Fruit fly (Drosophila melanogaster) whole organism, embryonic: ENCODE measurements around the gene CG43175.
A peak's percentile ranks its signal among the peaks of the same experiment; 100 is the strongest.

Source experiments
- Adf1 ChIP-seq: fragments of 200-800 bp; sonication (Bioruptor generic); IDR thresholded peaks from 2 replicates; pipeline ENCODE4 v1.3.6; 2022; ENCODE audit warnings: missing biosample characterization, missing genetic modification characterization
- Bdp1 ChIP-seq: fragments of 200-800 bp; sonication (Bioruptor generic); optimal IDR thresholded peaks from 3 replicates; lab custom pipeline; 2016; ENCODE audit warnings: missing biosample characterization, missing genetic modification characterization
- Bgb ChIP-seq: fragments of 200-800 bp; sonication (Bioruptor generic); IDR thresholded peaks from 2 replicates; pipeline ENCODE4 v1.3.6; 2022; ENCODE audit warnings: missing biosample characterization, missing genetic modification characterization; ENCODE audit not compliant: partially characterized antibody
- C15 ChIP-seq: fragments of 200-800 bp; sonication (Bioruptor generic); IDR thresholded peaks from 3 replicates; pipeline ENCODE4 v1.3.6; 2022; ENCODE audit warnings: missing biosample characterization, missing genetic modification characterization
- CG12104 ChIP-seq: fragments of 200-800 bp; sonication (Bioruptor generic); optimal IDR thresholded peaks from 3 replicates; lab custom pipeline; 2016; ENCODE audit warnings: missing biosample characterization, missing genetic modification characterization
- CG13123 ChIP-seq: fragments of 200-800 bp; sonication (Bioruptor generic); optimal IDR thresholded peaks from 2 replicates; lab custom pipeline; 2016; ENCODE audit warnings: missing biosample characterization, missing genetic modification characterization
- CG13894 ChIP-seq: fragments of 200-800 bp; sonication (Bioruptor generic); optimal IDR thresholded peaks from 3 replicates; lab custom pipeline; 2018; ENCODE audit warnings: missing biosample characterization, mild to moderate bottlenecking, missing genetic modification characterization, moderate library complexity
- CG14860 ChIP-seq: fragments of 200-800 bp; sonication (Bioruptor generic); IDR thresholded peaks from 3 replicates; pipeline ENCODE4 v1.3.6; 2022; ENCODE audit warnings: missing biosample characterization, missing genetic modification characterization; ENCODE audit not compliant: partially characterized antibody
- CG16813 ChIP-seq: fragments of 200-800 bp; sonication (Bioruptor generic); IDR thresholded peaks from 3 replicates; pipeline ENCODE4 v1.3.6; 2022; ENCODE audit warnings: missing biosample characterization, missing genetic modification characterization; ENCODE audit not compliant: partially characterized antibody
- CG17385 ChIP-seq: fragments of 200-800 bp; sonication (Bioruptor generic); optimal IDR thresholded peaks from 3 replicates; lab custom pipeline; 2018; ENCODE audit warnings: missing biosample characterization, mild to moderate bottlenecking, missing genetic modification characterization
- CG2120 ChIP-seq: fragments of 200-800 bp; sonication (Bioruptor generic); optimal IDR thresholded peaks from 3 replicates; lab custom pipeline; 2016; ENCODE audit warnings: missing biosample characterization, missing genetic modification characterization
- CG2199 ChIP-seq: fragments of 200-800 bp; sonication (Bioruptor generic); IDR thresholded peaks from 3 replicates; pipeline ENCODE4 v1.3.6; 2022; ENCODE audit warnings: missing biosample characterization, missing genetic modification characterization
- CG32532 ChIP-seq: fragments of 200-800 bp; sonication (Bioruptor generic); IDR thresholded peaks from 2 replicates; pipeline ENCODE4 v1.3.6; 2022; ENCODE audit warnings: missing biosample characterization, missing genetic modification characterization
- CG34422 ChIP-seq: fragments of 200-800 bp; sonication (Bioruptor generic); IDR thresholded peaks from 3 replicates; pipeline ENCODE4 v1.3.6; 2022; ENCODE audit warnings: missing biosample characterization, missing genetic modification characterization
- CG42726 ChIP-seq: fragments of 200-800 bp; sonication (Bioruptor generic); IDR thresholded peaks from 2 replicates; pipeline ENCODE4 v1.3.6; 2022; ENCODE audit warnings: missing biosample characterization, missing genetic modification characterization; ENCODE audit not compliant: partially characterized antibody
- CG6791 ChIP-seq: fragments of 200-800 bp; sonication (Bioruptor generic); IDR thresholded peaks from 3 replicates; pipeline ENCODE4 v1.3.6; 2022; ENCODE audit warnings: missing biosample characterization, missing genetic modification characterization; ENCODE audit not compliant: partially characterized antibody
- CG7928 ChIP-seq: fragments of 200-800 bp; sonication (Bioruptor generic); optimal IDR thresholded peaks from 2 replicates; lab custom pipeline; 2017; ENCODE audit warnings: missing biosample characterization, mild to moderate bottlenecking, missing genetic modification characterization
- CG7963 ChIP-seq: fragments of 200-800 bp; sonication (Bioruptor generic); IDR thresholded peaks from 3 replicates; pipeline ENCODE4 v1.3.6; 2022; ENCODE audit warnings: missing biosample characterization, missing genetic modification characterization; ENCODE audit not compliant: partially characterized antibody
- CG8290 ChIP-seq, 3 experiments: fragments of 200-800 bp; sonication (Bioruptor generic); optimal IDR thresholded peaks; 2 replicates each; lab custom pipeline; 2016 to 2019; ENCODE audit warnings: missing biosample characterization in 3 of 3, missing genetic modification characterization in 3 of 3, mild to moderate bottlenecking in 2 of 3, moderate library complexity in 1 of 3
- Ets65A ChIP-seq: fragments of 200-800 bp; sonication (Bioruptor generic); peaks from one replicate; lab custom pipeline; 2016; ENCODE audit warnings: missing biosample characterization, missing genetic modification characterization
- HLH4C ChIP-seq: fragments of 200-800 bp; sonication (Bioruptor generic); IDR thresholded peaks from 3 replicates; pipeline ENCODE4 v1.3.6; 2022; ENCODE audit warnings: missing biosample characterization, missing genetic modification characterization; ENCODE audit not compliant: partially characterized antibody
- Hey ChIP-seq: fragments of 200-800 bp; sonication (Bioruptor generic); optimal IDR thresholded peaks from 3 replicates; lab custom pipeline; 2018; ENCODE audit warnings: missing biosample characterization, mild to moderate bottlenecking, missing genetic modification characterization
- Med ChIP-seq: fragments of 200-800 bp; sonication (Bioruptor generic); peaks from one replicate; lab custom pipeline; 2016; ENCODE audit warnings: missing biosample characterization, missing genetic modification characterization, mild to moderate bottlenecking, inconsistent platforms, moderate library complexity
- Myb ChIP-seq: fragments of 200-800 bp; sonication (Bioruptor generic); optimal IDR thresholded peaks from 2 replicates; lab custom pipeline; 2016; ENCODE audit warnings: missing biosample characterization, missing genetic modification characterization
- NC2β ChIP-seq: fragments of 200-800 bp; sonication (Bioruptor generic); optimal IDR thresholded peaks from 2 replicates; lab custom pipeline; 2016; ENCODE audit warnings: missing biosample characterization, missing genetic modification characterization
- Opbp ChIP-seq: fragments of 200-800 bp; sonication (Bioruptor generic); IDR thresholded peaks from 3 replicates; pipeline ENCODE4 v1.3.6; 2022; ENCODE audit warnings: missing biosample characterization, missing genetic modification characterization; ENCODE audit not compliant: partially characterized antibody
- Ptx1 ChIP-seq: fragments of 200-800 bp; sonication (Bioruptor generic); IDR thresholded peaks from 2 replicates; pipeline ENCODE4 v1.3.6; 2022; ENCODE audit warnings: missing biosample characterization, missing genetic modification characterization
- Side ChIP-seq: fragments of 200-800 bp; sonication (Bioruptor generic); optimal IDR thresholded peaks from 2 replicates; lab custom pipeline; 2016; ENCODE audit warnings: missing biosample characterization, missing genetic modification characterization
- Sin3A ChIP-seq: fragments of >200 bp; optimal IDR thresholded peaks from 2 replicates; lab custom pipeline; 2018
- Spps ChIP-seq: fragments of 200-800 bp; sonication (Bioruptor generic); optimal IDR thresholded peaks from 2 replicates; lab custom pipeline; 2018; ENCODE audit warnings: missing biosample characterization, mild to moderate bottlenecking, missing genetic modification characterization
- amos ChIP-seq: fragments of 200-800 bp; sonication (Bioruptor generic); IDR thresholded peaks from 2 replicates; pipeline ENCODE4 v1.3.6; 2022; ENCODE audit warnings: missing biosample characterization, missing genetic modification characterization; ENCODE audit not compliant: partially characterized antibody
- cas ChIP-seq: fragments of 200-800 bp; sonication (Bioruptor generic); IDR thresholded peaks from 2 replicates; pipeline ENCODE4 v1.3.6; 2022; ENCODE audit warnings: missing biosample characterization, missing genetic modification characterization
- crol ChIP-seq: fragments of 200-800 bp; sonication (Bioruptor generic); IDR thresholded peaks from 2 replicates; pipeline ENCODE4 v1.3.6; 2022; ENCODE audit warnings: missing biosample characterization, missing genetic modification characterization
- exex ChIP-seq: fragments of 200-800 bp; sonication (Bioruptor generic); optimal IDR thresholded peaks from 4 replicates; lab custom pipeline; 2018; ENCODE audit warnings: missing biosample characterization, mild to moderate bottlenecking, missing genetic modification characterization, moderate library complexity
- kay ChIP-seq: fragments of 200-800 bp; sonication (Bioruptor generic); optimal IDR thresholded peaks from 2 replicates; lab custom pipeline; 2016; ENCODE audit warnings: missing biosample characterization, missing genetic modification characterization
- kni ChIP-seq: fragments of 200-800 bp; sonication (Bioruptor generic); optimal IDR thresholded peaks from 3 replicates; lab custom pipeline; 2017; ENCODE audit warnings: mild to moderate bottlenecking, missing biosample characterization, missing genetic modification reagents, missing genetic modification characterization
- knrl ChIP-seq: fragments of 200-800 bp; sonication (Bioruptor generic); IDR thresholded peaks from 3 replicates; pipeline ENCODE4 v1.3.6; 2022; ENCODE audit warnings: missing biosample characterization, missing genetic modification characterization; ENCODE audit not compliant: partially characterized antibody
- nerfin-1 ChIP-seq: fragments of 200-800 bp; sonication (Bioruptor generic); optimal IDR thresholded peaks from 3 replicates; lab custom pipeline; 2019; ENCODE audit warnings: missing biosample characterization, mild to moderate bottlenecking, missing genetic modification characterization, moderate library complexity
- sc ChIP-seq, 3 experiments: fragments of >200 bp in 2 of 3; fragments of 200-800 bp in 1 of 3; sonication (Bioruptor generic) in 1 of 3; optimal IDR thresholded peaks; 2 replicates in 2 of 3; 3 replicates in 1 of 3; lab custom pipeline; 2017; ENCODE audit warnings: mild to moderate bottlenecking in 1 of 3, missing biosample characterization in 1 of 3, missing genetic modification characterization in 1 of 3, missing genetic modification reagents in 1 of 3
- sens ChIP-seq: fragments of 200-800 bp; sonication (Bioruptor generic); peaks from one replicate; lab custom pipeline; 2016; ENCODE audit warnings: missing biosample characterization, missing genetic modification characterization
- sr ChIP-seq: fragments of 200-800 bp; sonication (Bioruptor generic); IDR thresholded peaks from 3 replicates; pipeline ENCODE4 v1.3.6; 2022; ENCODE audit warnings: missing biosample characterization, missing genetic modification characterization
- tna ChIP-seq: fragments of 200-800 bp; sonication (Bioruptor generic); IDR thresholded peaks from 2 replicates; pipeline ENCODE4 v1.3.6; 2022; ENCODE audit warnings: missing biosample characterization, missing genetic modification characterization; ENCODE audit not compliant: partially characterized antibody
- wdn ChIP-seq: fragments of 200-800 bp; sonication (Bioruptor generic); IDR thresholded peaks from 2 replicates; pipeline ENCODE4 v1.3.6; 2022; ENCODE audit warnings: missing biosample characterization, missing genetic modification characterization
- zen2 ChIP-seq: fragments of 200-800 bp; sonication (Bioruptor generic); IDR thresholded peaks from 3 replicates; pipeline ENCODE4 v1.3.6; 2022; ENCODE audit warnings: missing biosample characterization, missing genetic modification characterization; ENCODE audit not compliant: partially characterized antibody

Gene CG43175

DNA sequence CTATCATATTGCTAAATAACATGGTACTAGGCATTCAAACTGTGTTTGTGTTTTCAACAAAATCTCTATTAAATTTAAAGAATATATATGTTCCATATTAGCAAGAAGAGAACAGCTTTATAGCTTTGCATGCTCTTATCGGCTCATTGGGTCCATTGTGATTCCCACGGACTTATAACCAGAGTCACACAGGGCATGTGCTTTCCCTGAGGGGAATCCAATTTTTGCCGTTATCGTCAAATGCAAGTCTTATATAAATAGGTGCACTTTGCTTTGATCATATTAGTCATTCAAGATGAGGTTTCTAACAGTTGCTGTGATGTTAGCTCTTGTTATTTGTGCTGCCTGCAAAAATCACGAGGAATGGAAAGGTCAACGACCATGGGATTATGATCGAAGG is 36.8 kb downstream of the CG43175 start, which contains the start of gene CG45045:
Gene CG45045, plus strand, starts transcription at position 294 of the 400 bp plus-strand sequence.
- TF ChIP-seq Ets65A (GFP tag; lab: Kevin White, UChicago) (peak; percentile 70), CG17385 (GFP tag; lab: Kevin White, UChicago) (no peak)

DNA sequence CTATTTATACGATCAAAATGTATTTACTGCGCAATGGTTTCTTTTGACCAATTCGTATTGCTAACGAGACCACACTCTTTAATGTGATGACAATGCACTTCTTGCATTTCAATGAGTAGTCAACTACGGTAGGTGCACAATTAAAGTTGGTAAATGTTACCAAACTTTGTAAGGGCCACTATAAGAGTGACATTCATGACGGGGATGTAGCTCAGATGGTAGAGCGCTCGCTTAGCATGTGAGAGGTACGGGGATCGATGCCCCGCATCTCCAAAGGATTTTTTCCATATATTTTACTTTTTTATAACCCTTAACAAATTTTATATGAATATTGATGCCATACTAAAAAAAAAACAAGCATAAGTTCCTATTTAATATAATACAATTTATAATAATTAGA is 37.5 kb downstream of the CG43175 start:
- TF ChIP-seq sc (optimal IDR thresholded peaks at IDR 0.05; lab: Kevin White, UChicago): no peak
- no peak for TF ChIP-seq sc (GFP tag; optimal IDR thresholded peaks at IDR 0.05; lab: Kevin White, UChicago)
- peak; percentile 26 for TF ChIP-seq exex (tag; lab: Kevin White, UChicago)
- 0 out of 3 replicates have a peak, but pooled peaks have one; percentile 40 for TF ChIP-seq CG14860 (GFP tag; lab: Robert Waterston, UW)
- peak; percentile 49; the same call in 2 of the 3 replicates for TF ChIP-seq sr (GFP tag; lab: Robert Waterston, UW)
- TF ChIP-seq knrl (GFP tag; lab: Robert Waterston, UW): peak; percentile 17; the same call in 1 of the 3 replicates
- TF ChIP-seq Side (GFP tag; lab: Kevin White, UChicago): no peak
- no peak for TF ChIP-seq CG13123 (GFP tag; lab: Kevin White, UChicago)
- 0 out of 3 replicates have a peak, but pooled peaks have one; percentile 44 for TF ChIP-seq CG16813
- no peak for TF ChIP-seq HLH4C (GFP tag; lab: Robert Waterston, UW)
- no peak for TF ChIP-seq Spps
- TF ChIP-seq CG42726 (GFP tag; lab: Robert Waterston, UW): peak; percentile 63; the same call in 1 of the 2 replicates
- TF ChIP-seq CG8290 (GFP tag; optimal IDR thresholded peaks at IDR 0.05; lab: Kevin White, UChicago): peak; percentile 31
- TF ChIP-seq CG8290 (tag; optimal IDR thresholded peaks at IDR 0.05; lab: Kevin White, UChicago): no peak
- no peak for TF ChIP-seq CG32532
- peak; percentile 76 for TF ChIP-seq CG6791 (GFP tag; lab: Robert Waterston, UW)
- peak; percentile 59; the same call in 1 of the 3 replicates for TF ChIP-seq CG2199 (GFP tag; lab: Robert Waterston, UW)
- no peak for TF ChIP-seq Myb (GFP tag; lab: Kevin White, UChicago)
- TF ChIP-seq Med: peak; percentile 19
- TF ChIP-seq cas (GFP tag; lab: Robert Waterston, UW): no peak
- peak; percentile 95 for TF ChIP-seq Bdp1 (GFP tag; lab: Kevin White, UChicago)
- no peak for TF ChIP-seq CG12104 (GFP tag; lab: Kevin White, UChicago)
- peak; percentile 26; the same call in 1 of the 3 replicates for TF ChIP-seq Opbp (GFP tag; lab: Robert Waterston, UW)
- 0 out of 3 replicates have a peak, but pooled peaks have one; percentile 8 for TF ChIP-seq zen2 (GFP tag; lab: Robert Waterston, UW)
- no peak for TF ChIP-seq CG7928 (GFP tag; lab: Kevin White, UChicago)
- TF ChIP-seq Bgb (GFP tag; lab: Robert Waterston, UW): peak; percentile 49; the same call in 1 of the 2 replicates
- no peak for TF ChIP-seq CG13894 (tag; lab: Kevin White, UChicago)
- peak; percentile 48; the same call in 1 of the 2 replicates for TF ChIP-seq amos (GFP tag; lab: Robert Waterston, UW)
- TF ChIP-seq tna (GFP tag; lab: Robert Waterston, UW): no peak
- TF ChIP-seq CG7963: 0 out of 3 replicates have a peak, but pooled peaks have one; percentile 40

DNA sequence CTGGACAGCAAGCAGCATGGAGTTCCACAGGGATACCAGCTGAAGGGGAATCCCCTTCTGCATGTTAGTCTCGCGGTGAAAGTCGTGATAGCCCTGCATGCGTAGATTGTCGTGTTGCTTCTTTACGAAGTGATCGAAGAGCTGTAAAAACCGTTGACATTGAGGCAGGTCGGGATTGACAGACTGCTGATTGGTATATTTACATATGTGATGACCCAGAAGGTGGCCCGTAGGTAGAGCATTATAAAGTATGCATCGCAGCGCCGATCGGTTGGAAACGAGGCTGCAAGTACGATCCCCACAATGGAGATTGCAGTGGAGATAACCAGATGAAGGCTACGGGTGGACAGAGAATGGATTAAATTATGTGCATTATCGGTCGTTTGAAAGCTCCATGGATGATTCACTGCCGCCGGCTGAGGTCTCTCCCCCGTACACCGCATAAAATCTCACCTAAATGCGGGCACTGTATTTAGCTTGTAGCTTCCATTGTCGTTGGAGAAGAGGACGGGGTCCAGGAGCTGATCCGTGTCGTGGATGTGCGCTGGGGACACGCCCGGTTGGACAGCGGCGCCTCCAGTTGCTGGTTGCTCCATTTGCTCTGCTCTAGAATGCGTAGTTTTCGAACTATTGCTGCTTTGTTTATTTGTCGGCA is 39.8 kb downstream of the CG43175 start:
- TF ChIP-seq kay: peak; percentile 78
- peak; percentile 2 for TF ChIP-seq NC2β (GFP tag; lab: Kevin White, UChicago)
- peak; percentile 79; the same call in 1 of the 3 replicates for TF ChIP-seq CG34422 (GFP tag; lab: Robert Waterston, UW)
- peak; percentile 17 for TF ChIP-seq CG2120 (GFP tag; lab: Kevin White, UChicago)
- no peak for TF ChIP-seq Ptx1 (GFP tag; lab: Robert Waterston, UW)
- peak; percentile 5 for TF ChIP-seq sens (GFP tag; lab: Kevin White, UChicago)
- TF ChIP-seq wdn (GFP tag; lab: Robert Waterston, UW): 0 out of 2 replicates have a peak, but pooled peaks have one; percentile 13
- TF ChIP-seq tna (GFP tag; lab: Robert Waterston, UW): 0 out of 2 replicates have a peak, but pooled peaks have one; percentile 9
- peak; percentile 51; the same call in 1 of the 2 replicates for TF ChIP-seq Bgb (GFP tag; lab: Robert Waterston, UW)
- TF ChIP-seq Hey: no peak
- peak; percentile 36 for TF ChIP-seq Sin3A
- peak; percentile 23 for TF ChIP-seq kni
- peak; percentile 16 for TF ChIP-seq nerfin-1 (tag; lab: Kevin White, UChicago)
- TF ChIP-seq Adf1 (GFP tag; lab: Robert Waterston, UW): peak; percentile 14; the same call in 1 of the 2 replicates
- TF ChIP-seq crol (GFP tag; lab: Robert Waterston, UW): peak; percentile 41; the same call in 1 of the 2 replicates
- no peak for TF ChIP-seq C15 (GFP tag; lab: Robert Waterston, UW)
